Fruit fly (Drosophila melanogaster): ENCODE measurements around the gene CG8924.

Gene CG8924

DNA sequence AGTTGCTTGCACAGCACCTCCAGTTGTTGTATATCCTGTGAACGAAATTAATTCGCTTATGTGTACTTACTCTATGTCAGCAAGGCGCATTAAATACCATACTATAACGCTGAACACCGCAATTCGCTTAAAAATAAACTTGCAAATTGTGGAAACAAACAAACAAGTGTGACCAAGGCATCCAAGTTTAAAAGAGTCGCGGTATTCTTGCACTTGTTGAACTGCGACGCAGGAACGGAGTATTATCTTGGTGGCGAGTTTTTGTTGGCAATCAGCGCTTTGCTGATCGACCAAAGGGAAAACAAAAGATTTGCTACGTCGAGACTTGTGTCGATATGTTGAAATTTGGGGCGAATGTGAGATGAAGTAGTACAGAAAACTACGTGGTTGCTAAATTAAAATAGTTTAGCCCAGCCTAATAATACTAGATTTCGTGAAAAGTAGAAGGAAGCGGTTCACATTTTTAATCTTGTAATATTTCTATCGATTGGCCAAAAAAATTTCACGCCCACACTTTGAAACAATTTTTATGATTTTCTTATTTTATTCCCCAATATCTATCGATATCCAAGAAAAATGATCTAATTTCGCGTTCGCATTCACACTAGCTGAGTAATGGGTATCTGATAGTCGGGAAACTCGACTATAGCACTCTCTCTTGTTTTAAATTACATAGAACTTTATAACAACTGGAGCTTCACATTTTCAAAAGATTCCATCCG is 7.2 kb upstream of the CG8924 start, which contains the start of gene Ranbp16:
Gene Ranbp16 (minus strand): TSS at position 364 of the 722 bp plus-strand sequence.
- TF ChIP-seq org-1 (GFP tag; optimal IDR thresholded peaks at IDR 0.05) (no peak), pnt (GFP tag; optimal IDR thresholded peaks at IDR 0.05) (no peak), CG7357 (GFP tag; IDR thresholded peaks at IDR 0.05) (peak; percentile 76), Awh (GFP tag; IDR thresholded peaks at IDR 0.05) (no peak), CG17802 (tag; optimal IDR thresholded peaks at IDR 0.05) (peak; percentile 83), en (GFP tag; optimal IDR thresholded peaks at IDR 0.05) (no peak), Hr78 (GFP tag; optimal IDR thresholded peaks at IDR 0.05) (no peak), CG16813 (GFP tag; IDR thresholded peaks at IDR 0.05; ENCODE audit: partially characterized antibody) (peak; percentile 68), twi (tag; optimal IDR thresholded peaks at IDR 0.05) (no peak), CG10462 (GFP tag; optimal IDR thresholded peaks at IDR 0.05) (no peak), CG6813 (GFP tag; optimal IDR thresholded peaks at IDR 0.05) (no peak), hkb (optimal IDR thresholded peaks at IDR 0.05) (no peak), hkb (GFP tag; IDR thresholded peaks at IDR 0.05) (no peak), fd3F (GFP tag; optimal IDR thresholded peaks at IDR 0.05) (no peak), CG10654 (GFP tag; optimal IDR thresholded peaks at IDR 0.05) (no peak), CG15269 (tag; optimal IDR thresholded peaks at IDR 0.05) (no peak), CG3163 (GFP tag; optimal IDR thresholded peaks at IDR 0.05) (no peak), CG1832 (GFP tag; optimal IDR thresholded peaks at IDR 0.05) (no peak), mld (GFP tag; IDR thresholded peaks at IDR 0.05; ENCODE audit: partially characterized antibody) (no peak), CG6791 (GFP tag; IDR thresholded peaks at IDR 0.05; ENCODE audit: partially characterized antibody) (peak; percentile 39; the same call in 1 of the 3 replicates), slbo (GFP tag; IDR thresholded peaks at IDR 0.05) (no peak), CkIIα-i1 (GFP tag; IDR thresholded peaks at IDR 0.05) (no peak), Eip74EF (GFP tag; optimal IDR thresholded peaks at IDR 0.05) (peak in 1 of 2 experiments; percentile 3), CG2875 (GFP tag; optimal IDR thresholded peaks at IDR 0.05) (no peak), Scr (GFP tag; IDR thresholded peaks at IDR 0.05; ENCODE audit: partially characterized antibody) (0 out of 2 replicates have a peak, but pooled peaks have one; percentile 33), Aef1 (GFP tag; IDR thresholded peaks at IDR 0.05) (no peak), ap (GFP tag; IDR thresholded peaks at IDR 0.05) (no peak), CG12391 (tag; optimal IDR thresholded peaks at IDR 0.05) (no peak), zfh2 (GFP tag; optimal IDR thresholded peaks at IDR 0.05) (no peak), CG17912 (GFP tag; optimal IDR thresholded peaks at IDR 0.05) (no peak), CTCF (GFP tag; optimal IDR thresholded peaks at IDR 0.05) (no peak), prd (optimal IDR thresholded peaks at IDR 0.05) (no peak), prd (GFP tag; IDR thresholded peaks at IDR 0.05) (no peak; the same call in 2 of the 3 replicates), sqz (GFP tag; optimal IDR thresholded peaks at IDR 0.05) (no peak), ato (GFP tag; IDR thresholded peaks at IDR 0.05; ENCODE audit: partially characterized antibody) (0 out of 2 replicates have a peak, but pooled peaks have one; percentile 28), Hr51 (GFP tag; optimal IDR thresholded peaks at IDR 0.05) (no peak), CG2202 (tag; optimal IDR thresholded peaks at IDR 0.05) (no peak), CG8359 (GFP tag; optimal IDR thresholded peaks at IDR 0.05; ENCODE audit: borderline replicate concordance) (no peak), MBD-R2 (GFP tag; IDR thresholded peaks at IDR 0.05) (peak; percentile 62), D19B (GFP tag; optimal IDR thresholded peaks at IDR 0.05) (peak; percentile 56), CHES-1-like (GFP tag; optimal IDR thresholded peaks at IDR 0.05) (no peak), Antp (GFP tag; optimal IDR thresholded peaks at IDR 0.05) (no peak), bcd (GFP tag; optimal IDR thresholded peaks at IDR 0.05) (no peak), HLH4C (GFP tag; IDR thresholded peaks at IDR 0.05; ENCODE audit: partially characterized antibody) (peak; percentile 69), Dref (GFP tag; IDR thresholded peaks at IDR 0.05) (0 out of 2 replicates have a peak, but pooled peaks have one; percentile 29), stwl (tag; optimal IDR thresholded peaks at IDR 0.05) (peak; percentile 13), CG2712 (tag; optimal IDR thresholded peaks at IDR 0.05) (no peak), Myb (GFP tag; optimal IDR thresholded peaks at IDR 0.05) (no peak), pzg (GFP tag; optimal IDR thresholded peaks at IDR 0.05) (peak; percentile 32)

Data from whole organism, embryonic.